Fruit fly (Drosophila melanogaster) whole organism, embryonic: ENCODE data around the gene Atg13.

Source experiments
- CG12236 ChIP-seq: fragments of 200-800 bp; sonication (Bioruptor generic); optimal IDR thresholded peaks from 2 replicates; lab custom pipeline; 2016; ENCODE audit warnings: missing biosample characterization, missing genetic modification characterization
- CG12391 ChIP-seq: fragments of 200-800 bp; sonication (Bioruptor generic); optimal IDR thresholded peaks from 3 replicates; lab custom pipeline; 2018; ENCODE audit warnings: missing biosample characterization, mild to moderate bottlenecking, missing genetic modification characterization, moderate library complexity
- CG14667 ChIP-seq: fragments of 200-800 bp; sonication (Bioruptor generic); IDR thresholded peaks from 2 replicates; pipeline ENCODE4 v1.3.6; 2022; ENCODE audit warnings: missing biosample characterization, missing genetic modification characterization
- CG2712 ChIP-seq: fragments of 200-800 bp; optimal IDR thresholded peaks from 3 replicates; lab custom pipeline; 2019; ENCODE audit warnings: missing biosample characterization, mild to moderate bottlenecking, missing genetic modification characterization, moderate library complexity
- CG30020 ChIP-seq: fragments of 200-800 bp; optimal IDR thresholded peaks from 2 replicates; lab custom pipeline; 2019; ENCODE audit warnings: missing biosample characterization, mild to moderate bottlenecking, missing genetic modification characterization, moderate library complexity
- CG8290 ChIP-seq, 3 experiments: fragments of 200-800 bp; sonication (Bioruptor generic); optimal IDR thresholded peaks; 2 replicates each; lab custom pipeline; 2016 to 2019; ENCODE audit warnings: missing biosample characterization in 3 of 3, missing genetic modification characterization in 3 of 3, mild to moderate bottlenecking in 2 of 3, moderate library complexity in 1 of 3
- CG8478 ChIP-seq: fragments of >200 bp; optimal IDR thresholded peaks from 2 replicates; lab custom pipeline; 2018
- Lpt ChIP-seq: fragments of >200 bp; optimal IDR thresholded peaks from 2 replicates; lab custom pipeline; 2018; ENCODE audit warnings: missing biosample characterization, missing genetic modification characterization
- MTF-1 ChIP-seq: fragments of 200-800 bp; sonication (Bioruptor generic); optimal IDR thresholded peaks from 2 replicates; lab custom pipeline; 2018; ENCODE audit warnings: missing biosample characterization, mild to moderate bottlenecking, missing genetic modification characterization, borderline replicate concordance

DNA sequence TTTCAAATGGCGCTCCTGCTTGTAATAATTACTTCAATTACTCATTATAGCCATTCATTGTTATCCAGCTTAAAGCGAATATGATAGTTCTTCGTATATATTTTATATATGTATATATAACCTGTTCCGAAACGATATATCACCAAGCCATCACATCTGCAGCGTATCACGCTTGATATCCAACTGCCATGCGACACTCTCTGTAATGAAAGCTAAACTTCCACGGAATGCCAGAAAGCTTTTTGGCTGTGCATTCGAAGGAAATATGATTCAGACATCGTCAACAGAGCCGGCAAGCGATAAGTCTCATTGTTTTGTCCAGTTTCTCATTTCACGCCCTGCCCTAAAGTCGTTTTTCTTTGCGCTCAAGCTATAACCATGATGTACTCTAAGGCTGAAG, 8.4 kb downstream of the Atg13 start:
- TF ChIP-seq CG2712 (no peak), CG12391 (tag; lab: Kevin White, UChicago) (no peak), CG30020 (tag; lab: Kevin White, UChicago) (no peak), CG14667 (GFP tag; lab: Robert Waterston, UW) (no peak), CG8478 (no peak), MTF-1 (GFP tag; lab: Kevin White, UChicago) (no peak), Lpt (GFP tag; lab: Kevin White, UChicago) (no peak), CG8290 (GFP tag; optimal IDR thresholded peaks at IDR 0.05; lab: Kevin White, UChicago) (no peak), CG8290 (tag; optimal IDR thresholded peaks at IDR 0.05; lab: Kevin White, UChicago) (no peak), CG12236 (GFP tag; lab: Kevin White, UChicago) (no peak)
